Fruit fly (Drosophila melanogaster): ENCODE results near the gene CG14238.
A peak's percentile ranks its signal among the peaks of the same experiment; 100 is the strongest.

CG14238 gene

DNA sequence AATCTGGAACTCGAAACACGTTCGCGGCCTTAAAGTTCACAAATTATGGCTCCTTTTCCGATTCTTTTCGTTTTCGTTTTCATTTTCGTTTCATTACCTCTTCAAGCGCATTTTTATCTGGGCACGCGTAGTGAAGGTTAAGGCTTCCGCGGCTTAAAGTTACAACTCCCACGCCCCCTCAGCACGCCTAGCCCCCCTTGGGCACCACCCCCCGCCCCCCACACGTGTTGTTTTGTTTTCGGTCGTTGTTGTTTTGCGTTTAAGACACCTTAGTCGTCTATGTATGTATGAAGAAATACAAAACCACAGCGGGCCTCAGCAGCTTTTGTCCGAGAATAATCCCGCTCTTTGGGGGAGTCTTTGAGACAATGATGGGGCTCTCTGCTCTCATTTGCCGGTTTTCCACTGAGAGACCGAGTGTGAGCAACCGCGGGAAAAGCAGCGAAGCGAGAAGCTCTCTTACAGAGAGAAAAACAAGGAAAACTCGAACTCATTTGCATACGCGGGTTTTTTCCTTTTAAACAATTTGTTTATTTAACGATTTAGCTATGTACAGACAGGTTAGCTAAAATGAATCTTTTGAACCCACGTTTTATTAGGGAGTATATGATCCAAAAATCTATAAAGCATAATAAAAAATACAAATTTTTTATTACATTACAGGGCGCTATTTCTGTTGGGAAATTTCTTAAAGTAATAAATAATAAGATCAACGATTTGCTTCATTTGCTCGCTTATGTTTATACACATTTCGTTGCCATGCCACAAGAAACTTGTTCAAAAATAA, 4.3 kb downstream of the CG14238 start (continued):
- TF ChIP-seq CG11560 (tag; IDR thresholded peaks at IDR 0.05), result no peak
- no peak for TF ChIP-seq hkb (optimal IDR thresholded peaks at IDR 0.05)
- peak; percentile 44; the same call in 1 of the 2 replicates for TF ChIP-seq hkb (GFP tag; IDR thresholded peaks at IDR 0.05)
- no peak for TF ChIP-seq Dfd (GFP tag; optimal IDR thresholded peaks at IDR 0.05)
- no peak for TF ChIP-seq CG17829 (tag; optimal IDR thresholded peaks at IDR 0.05)
- TF ChIP-seq pan (optimal IDR thresholded peaks at IDR 0.05), result no peak
- TF ChIP-seq pan (GFP tag; optimal IDR thresholded peaks at IDR 0.05 in 1 of 2, IDR thresholded peaks at IDR 0.05 in 1 of 2), result peak in 1 of 2 experiments; percentile 59
- no peak for TF ChIP-seq CG7963 (GFP tag; IDR thresholded peaks at IDR 0.05; ENCODE audit: partially characterized antibody)
- TF ChIP-seq pum (GFP tag; optimal IDR thresholded peaks at IDR 0.05), result no peak
- TF ChIP-seq croc (GFP tag; conservative IDR thresholded peaks at IDR 0.05), result no peak
- no peak for TF ChIP-seq scrt (GFP tag; optimal IDR thresholded peaks at IDR 0.05)
- no peak for TF ChIP-seq bigmax (GFP tag; optimal IDR thresholded peaks at IDR 0.05)
- no peak for TF ChIP-seq tll (GFP tag; optimal IDR thresholded peaks at IDR 0.05)
- no peak for TF ChIP-seq CG14860 (GFP tag; IDR thresholded peaks at IDR 0.05; ENCODE audit: partially characterized antibody)
- no peak for TF ChIP-seq Doc3 (GFP tag; IDR thresholded peaks at IDR 0.05; ENCODE audit: partially characterized antibody)
- TF ChIP-seq nerfin-2 (GFP tag; IDR thresholded peaks at IDR 0.05; ENCODE audit: partially characterized antibody), result no peak
- no peak for TF ChIP-seq Side (GFP tag; optimal IDR thresholded peaks at IDR 0.05)
- no peak for TF ChIP-seq Ets65A (GFP tag)
- peak; percentile 7 for TF ChIP-seq nau (GFP tag; optimal IDR thresholded peaks at IDR 0.05)
- TF ChIP-seq gsb (GFP tag; IDR thresholded peaks at IDR 0.05), result no peak
- no peak for TF ChIP-seq CG3407 (GFP tag; optimal IDR thresholded peaks at IDR 0.05)
- TF ChIP-seq CG11085 (GFP tag; IDR thresholded peaks at IDR 0.05), result no peak
- no peak for TF ChIP-seq CG14050 (GFP tag; IDR thresholded peaks at IDR 0.05)
- TF ChIP-seq p53 (GFP tag; optimal IDR thresholded peaks at IDR 0.05), result no peak
- TF ChIP-seq CG6254 (GFP tag; optimal IDR thresholded peaks at IDR 0.05), result no peak
- TF ChIP-seq CG33557 (GFP tag; optimal IDR thresholded peaks at IDR 0.05), result no peak
- no peak for TF ChIP-seq HmgZ (tag; optimal IDR thresholded peaks at IDR 0.05)
- TF ChIP-seq stwl (tag; optimal IDR thresholded peaks at IDR 0.05), result no peak
- TF ChIP-seq fu2 (GFP tag; optimal IDR thresholded peaks at IDR 0.05), result no peak
- no peak for TF ChIP-seq crp (GFP tag; optimal IDR thresholded peaks at IDR 0.05)
- TF ChIP-seq Fer3 (tag; optimal IDR thresholded peaks at IDR 0.05), result peak; percentile 33
- no peak for TF ChIP-seq CG9215 (GFP tag; IDR thresholded peaks at IDR 0.05)
- TF ChIP-seq Pdp1 (GFP tag; optimal IDR thresholded peaks at IDR 0.05), result peak in 1 of 2 experiments; percentile 29
- TF ChIP-seq dati (GFP tag; IDR thresholded peaks at IDR 0.05), result no peak
- no peak for TF ChIP-seq CG12155 (GFP tag; optimal IDR thresholded peaks at IDR 0.05)
- TF ChIP-seq zfh1 (GFP tag; IDR thresholded peaks at IDR 0.05), result peak; percentile 21; the same call in 1 of the 3 replicates
- no peak for TF ChIP-seq bab2 (GFP tag; optimal IDR thresholded peaks at IDR 0.05)
- peak; percentile 72 for TF ChIP-seq abd-A (tag; optimal IDR thresholded peaks at IDR 0.05)
- TF ChIP-seq C15 (GFP tag; IDR thresholded peaks at IDR 0.05), result no peak
- peak; percentile 77 for TF ChIP-seq crol (GFP tag; IDR thresholded peaks at IDR 0.05)
- TF ChIP-seq CG17385 (GFP tag; optimal IDR thresholded peaks at IDR 0.05), result peak; percentile 43
- no peak for TF ChIP-seq CG17802 (tag; optimal IDR thresholded peaks at IDR 0.05)
- TF ChIP-seq pnt (GFP tag; optimal IDR thresholded peaks at IDR 0.05), result no peak
- no peak for TF ChIP-seq CG16863 (GFP tag; optimal IDR thresholded peaks at IDR 0.05)
- no peak for TF ChIP-seq amos (GFP tag; IDR thresholded peaks at IDR 0.05; ENCODE audit: partially characterized antibody)
- TF ChIP-seq vvl (GFP tag; IDR thresholded peaks at IDR 0.05), result peak; percentile 60; the same call in 1 of the 2 replicates
- TF ChIP-seq gce (GFP tag; IDR thresholded peaks at IDR 0.05), result no peak
- no peak for TF ChIP-seq CG10431 (GFP tag; optimal IDR thresholded peaks at IDR 0.05)
- no peak for TF ChIP-seq Optix (GFP tag; IDR thresholded peaks at IDR 0.05)
- peak; percentile 64; the same call in 1 of the 2 replicates for TF ChIP-seq CG32532 (GFP tag; IDR thresholded peaks at IDR 0.05)

All from whole organism, embryonic.